Fruit fly (Drosophila melanogaster) whole organism, wandering third instar larva: Measurements from ENCODE around the gene CG17196.

Experiments used
- Abd-B ChIP-seq: fragments of >200 bp; optimal IDR thresholded peaks from 2 replicates; lab custom pipeline; 2017; ENCODE audit warnings: missing biosample characterization, missing genetic modification characterization
- CG32264 ChIP-seq: fragments of 200-800 bp; sonication (Bioruptor generic); optimal IDR thresholded peaks from 2 replicates; lab custom pipeline; 2016; ENCODE audit warnings: missing biosample characterization, missing genetic modification characterization
- Dfd ChIP-seq: fragments of >200 bp; optimal IDR thresholded peaks from 2 replicates; lab custom pipeline; 2017; ENCODE audit warnings: missing biosample characterization, missing genetic modification characterization
- Dif ChIP-seq: fragments of 200-275, 200-300 bp; sonication (Bioruptor generic); optimal IDR thresholded peaks from 2 replicates; lab custom pipeline; 2018; ENCODE audit warnings: missing biosample characterization, missing genetic modification characterization; ENCODE audit not compliant: partially characterized antibody
- HLH106 ChIP-seq: fragments of 200-800 bp; optimal IDR thresholded peaks from 3 replicates; lab custom pipeline; 2019; ENCODE audit warnings: missing biosample characterization, mild to moderate bottlenecking, missing genetic modification characterization, moderate library complexity
- Hnf4 ChIP-seq: fragments of 200-800 bp; sonication (Bioruptor generic); optimal IDR thresholded peaks from 2 replicates; lab custom pipeline; 2016; ENCODE audit warnings: missing biosample characterization, mild to moderate bottlenecking, missing genetic modification characterization
- Mio ChIP-seq: sonication (Bioruptor generic); optimal IDR thresholded peaks from 2 replicates; lab custom pipeline; 2016; ENCODE audit warnings: missing biosample characterization, missing genetic modification characterization
- Myc ChIP-seq: fragments of >200 bp; optimal IDR thresholded peaks from 2 replicates; lab custom pipeline; 2017
- OdsH ChIP-seq: fragments of 200-800 bp; sonication (Bioruptor generic); optimal IDR thresholded peaks from 2 replicates; lab custom pipeline; 2016; ENCODE audit warnings: missing biosample characterization, mild to moderate bottlenecking, missing genetic modification characterization
- Rel ChIP-seq, 2 experiments: fragments of 200-800 bp; sonication (Bioruptor generic) in 1 of 2; optimal IDR thresholded peaks; 2 replicates in 1 of 2; 3 replicates in 1 of 2; lab custom pipeline; 2016 to 2019; ENCODE audit warnings: mild to moderate bottlenecking in 2 of 2, missing biosample characterization in 2 of 2, missing genetic modification characterization in 2 of 2, moderate library complexity in 1 of 2
- Vsx2 ChIP-seq: fragments of 200-300, 225-300 bp; sonication (Bioruptor generic); optimal IDR thresholded peaks from 2 replicates; lab custom pipeline; 2018; ENCODE audit warnings: missing biosample characterization, missing genetic modification characterization; ENCODE audit not compliant: partially characterized antibody
- br ChIP-seq: fragments of 200-800 bp; sonication (Bioruptor generic); optimal IDR thresholded peaks from 2 replicates; lab custom pipeline; 2016; ENCODE audit warnings: missing biosample characterization, missing genetic modification characterization
- brk ChIP-seq: fragments of 200-800 bp; sonication (Bioruptor generic); optimal IDR thresholded peaks from 2 replicates; lab custom pipeline; 2016; ENCODE audit warnings: missing biosample characterization, mild to moderate bottlenecking, missing genetic modification characterization
- dl ChIP-seq, 2 experiments: fragments of 175-275, 200-275 bp in 1 of 2; fragments of 200-275 bp in 1 of 2; sonication (Bioruptor generic); optimal IDR thresholded peaks; lab custom pipeline; 2018; ENCODE audit warnings: mild to moderate bottlenecking in 2 of 2, missing biosample characterization in 2 of 2, missing genetic modification characterization in 2 of 2, moderate library complexity in 2 of 2; ENCODE audit not compliant: partially characterized antibody in 2 of 2, insufficient read depth in 1 of 2
- dmrt93B ChIP-seq: fragments of 200-800 bp; sonication (Bioruptor generic); optimal IDR thresholded peaks from 2 replicates; lab custom pipeline; 2018; ENCODE audit warnings: missing biosample characterization, mild to moderate bottlenecking, missing genetic modification characterization
- dsf ChIP-seq: sonication (Bioruptor generic); optimal IDR thresholded peaks from 2 replicates; lab custom pipeline; 2016; ENCODE audit warnings: missing biosample characterization, missing genetic modification characterization, borderline replicate concordance
- ey ChIP-seq: fragments of 200-800 bp; sonication (Bioruptor generic); optimal IDR thresholded peaks from 2 replicates; lab custom pipeline; 2016; ENCODE audit warnings: missing biosample characterization, missing genetic modification characterization
- foxo ChIP-seq, 2 experiments: fragments of 200-800 bp; sonication (Bioruptor generic); optimal IDR thresholded peaks; 2 replicates in 1 of 2; 3 replicates in 1 of 2; lab custom pipeline; 2016 to 2017; ENCODE audit warnings: missing biosample characterization in 2 of 2, missing genetic modification characterization in 2 of 2
- fru ChIP-seq: fragments of 200-800 bp; sonication (Bioruptor generic); optimal IDR thresholded peaks from 3 replicates; lab custom pipeline; 2016; ENCODE audit warnings: missing biosample characterization, mild to moderate bottlenecking, missing genetic modification characterization
- jim ChIP-seq: fragments of 175-275, 200-325 bp; sonication (Bioruptor generic); optimal IDR thresholded peaks from 2 replicates; lab custom pipeline; 2016; ENCODE audit warnings: missing biosample characterization, mild to moderate bottlenecking, missing genetic modification characterization
- lola ChIP-seq: fragments of >200 bp; optimal IDR thresholded peaks from 2 replicates; lab custom pipeline; 2017; ENCODE audit warnings: missing biosample characterization, missing genetic modification characterization
- pan ChIP-seq: fragments of >200 bp; optimal IDR thresholded peaks from 2 replicates; lab custom pipeline; 2017
- psq ChIP-seq: fragments of 200-800 bp; sonication (Bioruptor generic); optimal IDR thresholded peaks from 3 replicates; lab custom pipeline; 2017; ENCODE audit warnings: missing biosample characterization, mild to moderate bottlenecking, missing genetic modification characterization, moderate library complexity
- rgr ChIP-seq: fragments of 200-800 bp; sonication (Bioruptor generic); optimal IDR thresholded peaks from 3 replicates; lab custom pipeline; 2016; ENCODE audit warnings: missing biosample characterization, mild to moderate bottlenecking, missing genetic modification characterization
- sv ChIP-seq: fragments of 200-800 bp; sonication (Bioruptor generic); optimal IDR thresholded peaks from 3 replicates; lab custom pipeline; 2016; ENCODE audit warnings: missing biosample characterization, missing genetic modification characterization
- tai ChIP-seq: sonication (Bioruptor generic); optimal IDR thresholded peaks from 2 replicates; lab custom pipeline; 2016; ENCODE audit warnings: missing biosample characterization, missing genetic modification characterization
- usp ChIP-seq: fragments of >200 bp; optimal IDR thresholded peaks from 2 replicates; lab custom pipeline; 2017; ENCODE audit warnings: missing biosample characterization, missing genetic modification characterization

CG17196 gene

dm6 chr3R:25776137-25776536, at the start of gene CG17196:
Gene CG17196 (minus strand): TSS chr3R:25776237.
- no peak for TF ChIP-seq pan (lab: Kevin White, UChicago)
- no peak for TF ChIP-seq brk (GFP tag; lab: Kevin White, UChicago)
- TF ChIP-seq jim (GFP tag; lab: Kevin White, UChicago): no peak
- TF ChIP-seq HLH106 (tag; lab: Kevin White, UChicago): no peak
- TF ChIP-seq lola (GFP tag; lab: Kevin White, UChicago): no peak
- TF ChIP-seq dl (GFP tag; optimal IDR thresholded peaks at IDR 0.05; lab: Kevin White, UChicago; ENCODE audit: insufficient read depth in 1 of 2, partially characterized antibody in 2 of 2): no peak
- no peak for TF ChIP-seq CG32264 (GFP tag; lab: Kevin White, UChicago)

DNA sequence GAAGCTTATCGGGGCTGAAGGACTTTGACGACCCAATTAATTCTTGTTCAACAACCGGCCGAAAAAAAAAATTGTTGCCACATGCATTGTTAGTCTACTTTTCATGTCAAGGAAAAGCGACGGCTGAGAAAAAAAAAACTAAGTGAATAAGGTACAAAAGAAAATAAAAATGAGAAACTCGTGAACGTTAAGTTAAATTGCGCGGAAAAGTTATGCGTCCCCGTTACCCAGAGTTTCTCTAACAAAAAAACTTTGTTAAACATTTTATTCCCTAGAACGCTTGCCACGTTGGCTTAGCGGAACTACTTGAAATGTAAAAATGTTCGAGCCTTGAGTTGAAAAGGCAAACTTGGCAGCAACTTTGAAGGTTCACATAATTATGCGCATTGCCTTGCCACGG, 39.1 kb upstream of the CG17196 start, which contains the start of gene CG14354:
Gene CG14354, plus strand, starts transcription at position 301 of the 400 bp plus-strand sequence.
- TF ChIP-seq lola (GFP tag; lab: Kevin White, UChicago) (no peak), Dif (no peak), CG32264 (GFP tag; lab: Kevin White, UChicago) (no peak), br (GFP tag; lab: Kevin White, UChicago) (no peak), Hnf4 (no peak), Rel (GFP tag; optimal IDR thresholded peaks at IDR 0.05; lab: Kevin White, UChicago) (no peak), Rel (tag; optimal IDR thresholded peaks at IDR 0.05; lab: Kevin White, UChicago) (no peak), psq (no peak), HLH106 (tag; lab: Kevin White, UChicago) (no peak), dmrt93B (GFP tag; lab: Kevin White, UChicago) (no peak), Myc (lab: Kevin White, UChicago) (no peak), dl (GFP tag; optimal IDR thresholded peaks at IDR 0.05; lab: Kevin White, UChicago; ENCODE audit: insufficient read depth in 1 of 2, partially characterized antibody in 2 of 2) (no peak)

DNA sequence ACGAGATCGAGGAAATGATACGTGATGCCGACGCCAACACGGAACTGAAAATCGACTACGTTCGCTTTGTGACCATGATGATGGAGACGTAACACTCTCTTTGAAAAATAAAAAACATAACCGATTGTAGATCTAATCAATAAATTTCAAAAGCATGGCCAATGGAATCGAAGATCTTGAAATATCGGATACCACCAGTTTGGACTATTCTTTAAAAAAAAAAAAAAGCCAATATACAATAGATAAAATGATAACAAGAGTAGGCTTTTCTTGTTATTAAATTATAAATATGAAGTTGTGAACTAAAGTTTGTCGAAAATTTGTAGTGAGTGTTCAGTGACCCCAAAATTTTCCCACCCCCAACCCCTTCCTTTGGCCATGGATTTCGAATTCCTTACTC, 35.6 kb upstream of the CG17196 start, which contains the start of the genes Acam and CG17770:
Gene Acam, plus strand, starts transcription at position 301 of the 400 bp plus-strand sequence.
Gene CG17770, plus strand, starts transcription at position 301 of the 400 bp plus-strand sequence.
- TF ChIP-seq Rel (GFP tag; optimal IDR thresholded peaks at IDR 0.05; lab: Kevin White, UChicago) (no peak), Rel (tag; optimal IDR thresholded peaks at IDR 0.05; lab: Kevin White, UChicago) (no peak), pan (lab: Kevin White, UChicago) (no peak), dsf (GFP tag; lab: Kevin White, UChicago) (no peak), Dif (no peak), psq (no peak), Mio (GFP tag; lab: Kevin White, UChicago) (no peak), rgr (GFP tag; lab: Kevin White, UChicago) (no peak)

dm6 chr3R:25810796-25811195, 34.8 kb upstream of the CG17196 start, which contains the start of gene CG5024:
Gene CG5024 (plus strand): TSS chr3R:25811096.
- TF ChIP-seq br (GFP tag; lab: Kevin White, UChicago): no peak

- no peak for TF ChIP-seq Dfd (GFP tag; lab: Kevin White, UChicago)
- no peak for TF ChIP-seq Abd-B (GFP tag; lab: Kevin White, UChicago)
- no peak for TF ChIP-seq br (GFP tag; lab: Kevin White, UChicago)
- TF ChIP-seq OdsH (GFP tag; lab: Kevin White, UChicago): no peak
- no peak for TF ChIP-seq tai
- no peak for TF ChIP-seq jim (GFP tag; lab: Kevin White, UChicago)
- TF ChIP-seq Vsx2 (GFP tag; lab: Kevin White, UChicago): no peak
- TF ChIP-seq sv (GFP tag; lab: Kevin White, UChicago): no peak
- TF ChIP-seq psq: no peak
These were observed 30.1 kb upstream of the CG17196 start, which contains the start of gene BG642167 for dm6 chr3R:25806145-25806544. Gene BG642167 (plus strand): TSS chr3R:25806445.

DNA sequence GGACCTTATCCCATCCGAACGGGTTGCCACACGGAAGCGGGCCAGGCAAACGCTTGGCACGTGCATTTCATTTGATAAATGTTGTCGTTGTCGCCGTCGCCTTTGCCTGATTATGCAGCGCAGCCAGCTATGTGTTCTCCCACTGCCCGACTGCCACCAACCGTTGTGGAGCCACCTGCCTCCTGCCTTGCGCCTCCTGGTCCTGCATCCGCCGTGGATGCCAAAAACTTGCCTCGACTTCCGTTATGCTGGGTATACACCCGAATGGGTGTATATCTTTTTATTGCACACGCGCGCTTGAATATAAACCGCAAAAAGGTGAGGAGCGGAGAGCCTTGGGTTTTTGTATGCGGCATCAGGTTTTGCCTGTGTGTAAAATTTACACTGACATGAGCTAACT, 15.8 kb upstream of the CG17196 start:
- TF ChIP-seq dsf (GFP tag; lab: Kevin White, UChicago): no peak
- no peak for TF ChIP-seq lola (GFP tag; lab: Kevin White, UChicago)
- TF ChIP-seq ey: no peak
- no peak for TF ChIP-seq jim (GFP tag; lab: Kevin White, UChicago)
- no peak for TF ChIP-seq Dfd (GFP tag; lab: Kevin White, UChicago)
- TF ChIP-seq brk (GFP tag; lab: Kevin White, UChicago): no peak
- TF ChIP-seq usp: no peak
- TF ChIP-seq Mio (GFP tag; lab: Kevin White, UChicago): no peak
- TF ChIP-seq OdsH (GFP tag; lab: Kevin White, UChicago): no peak
- TF ChIP-seq foxo (GFP tag; optimal IDR thresholded peaks at IDR 0.05; lab: Kevin White, UChicago): no peak
- TF ChIP-seq Rel (GFP tag; optimal IDR thresholded peaks at IDR 0.05; lab: Kevin White, UChicago): no peak
- no peak for TF ChIP-seq Rel (tag; optimal IDR thresholded peaks at IDR 0.05; lab: Kevin White, UChicago)
- no peak for TF ChIP-seq psq
- no peak for TF ChIP-seq Myc (lab: Kevin White, UChicago)
- TF ChIP-seq CG32264 (GFP tag; lab: Kevin White, UChicago): no peak
- no peak for TF ChIP-seq rgr (GFP tag; lab: Kevin White, UChicago)
- TF ChIP-seq fru: no peak
- no peak for TF ChIP-seq pan (lab: Kevin White, UChicago)
